Worm (Caenorhabditis elegans) whole organism, early embryonic: ENCODE data around the gene F17C11.26.
A peak's percentile ranks its signal among the peaks of the same experiment; 100 is the strongest.

Experiments
- B0310.2 ChIP-seq: sonication (generic microtip); optimal IDR thresholded peaks from 2 replicates; lab custom pipeline; 2016; ENCODE audit warnings: mild to moderate bottlenecking, missing genetic modification characterization, missing compliant biosample characterization
- F13C5.2 ChIP-seq: sonication (generic microtip); optimal IDR thresholded peaks from 2 replicates; lab custom pipeline; 2017; ENCODE audit warnings: mild to moderate bottlenecking, missing genetic modification characterization, inconsistent platforms, missing compliant biosample characterization
- aly-1 ChIP-seq: sonication (generic microtip); optimal IDR thresholded peaks from 2 replicates; lab custom pipeline; 2016; ENCODE audit warnings: missing genetic modification characterization, missing compliant biosample characterization
- ama-1 ChIP-seq: fragments of 150-350 bp; optimal IDR thresholded peaks from 2 replicates; lab custom pipeline; 2014
- ceh-13 ChIP-seq: fragments of 200-800 bp; sonication (Bioruptor generic); optimal IDR thresholded peaks from 2 replicates; lab custom pipeline; 2018; ENCODE audit warnings: mild to moderate bottlenecking, missing genetic modification characterization, missing compliant biosample characterization
- ceh-36 ChIP-seq: sonication (generic microtip); optimal IDR thresholded peaks from 2 replicates; lab custom pipeline; 2016; ENCODE audit warnings: missing genetic modification characterization, inconsistent platforms, missing compliant biosample characterization
- ets-7 ChIP-seq: sonication (generic microtip); optimal IDR thresholded peaks from 2 replicates; lab custom pipeline; 2016; ENCODE audit warnings: missing genotype, missing genetic modification characterization, missing compliant biosample characterization
- flt-1 ChIP-seq: fragments of 200-800 bp; sonication (Bioruptor generic); IDR thresholded peaks from 2 replicates; pipeline ENCODE4 v1.3.6; 2022; ENCODE audit warnings: missing genetic modification characterization, missing compliant biosample characterization
- hmbx-1 ChIP-seq: sonication (generic microtip); optimal IDR thresholded peaks from 2 replicates; lab custom pipeline; 2016; ENCODE audit warnings: mild to moderate bottlenecking, missing genetic modification characterization, missing compliant biosample characterization
- hmg-4 ChIP-seq: fragments of 200-800 bp; sonication (Bioruptor generic); optimal IDR thresholded peaks from 2 replicates; lab custom pipeline; 2018; ENCODE audit warnings: mild to moderate bottlenecking, missing genetic modification characterization, missing compliant biosample characterization
- hnd-1 ChIP-seq: sonication (generic microtip); optimal IDR thresholded peaks from 2 replicates; lab custom pipeline; 2016; ENCODE audit warnings: missing genetic modification characterization, missing compliant biosample characterization
- pes-1 ChIP-seq: fragments of 200-800 bp; sonication (Bioruptor generic); IDR thresholded peaks from 2 replicates; pipeline ENCODE4 v1.3.6; 2022; ENCODE audit warnings: missing genetic modification reagents, missing genetic modification characterization, missing compliant biosample characterization
- scrt-1 ChIP-seq: fragments of 200-800 bp; sonication (Bioruptor generic); IDR thresholded peaks from 2 replicates; pipeline ENCODE4 v1.3.6; 2022; ENCODE audit warnings: missing genetic modification characterization, missing compliant biosample characterization
- sea-1 ChIP-seq: fragments of 200-800 bp; sonication (Bioruptor generic); conservative IDR thresholded peaks from 2 replicates; pipeline ENCODE4 v1.3.6; 2022; ENCODE audit warnings: missing genetic modification characterization, missing compliant biosample characterization
- tbx-11 ChIP-seq: fragments of 200-800 bp; sonication (Bioruptor generic); IDR thresholded peaks from 2 replicates; pipeline ENCODE4 v1.3.6; 2022; ENCODE audit warnings: missing genetic modification characterization, missing compliant biosample characterization
- tbx-37 ChIP-seq: fragments of 200-800 bp; sonication (Bioruptor generic); conservative IDR thresholded peaks from 2 replicates; pipeline ENCODE4 v1.3.6; 2022; ENCODE audit warnings: missing genetic modification reagents, missing genetic modification characterization, missing compliant biosample characterization
- tra-4 ChIP-seq: sonication (generic microtip); optimal IDR thresholded peaks from 2 replicates; lab custom pipeline; 2017; ENCODE audit warnings: missing genetic modification characterization, missing compliant biosample characterization

The F17C11.26 gene

DNA sequence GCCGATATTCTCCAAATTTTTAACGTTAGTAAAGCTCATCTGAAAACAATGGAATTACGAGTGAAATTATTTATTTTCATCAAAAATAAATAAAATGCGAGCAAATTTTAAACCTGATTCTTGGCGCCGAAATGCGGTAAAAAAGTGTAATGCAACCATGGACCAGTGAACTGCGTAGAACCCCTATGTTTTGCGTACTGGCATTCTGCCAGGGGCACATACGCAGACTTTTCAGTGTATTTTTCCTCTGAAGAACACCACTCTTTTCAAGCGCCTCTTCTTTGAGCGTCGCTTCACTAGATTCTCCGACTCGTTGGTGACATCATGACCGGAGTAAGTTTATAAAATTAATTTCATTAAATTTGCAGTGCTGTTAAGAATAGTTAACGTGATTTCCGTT is 24.3 kb downstream of the F17C11.26 start, which contains the start of the genes ctf-4 and eef-1G:
Gene ctf-4 (minus strand): TSS at position 39 of the 400 bp plus-strand sequence.
Gene eef-1G (plus strand): TSS at position 219 of the 400 bp plus-strand sequence.
- no peak for TF ChIP-seq ceh-13 (GFP tag; lab: Kevin White, UChicago)
- peak; percentile 74 for TF ChIP-seq F13C5.2 (tag; lab: Kevin White, UChicago)

DNA sequence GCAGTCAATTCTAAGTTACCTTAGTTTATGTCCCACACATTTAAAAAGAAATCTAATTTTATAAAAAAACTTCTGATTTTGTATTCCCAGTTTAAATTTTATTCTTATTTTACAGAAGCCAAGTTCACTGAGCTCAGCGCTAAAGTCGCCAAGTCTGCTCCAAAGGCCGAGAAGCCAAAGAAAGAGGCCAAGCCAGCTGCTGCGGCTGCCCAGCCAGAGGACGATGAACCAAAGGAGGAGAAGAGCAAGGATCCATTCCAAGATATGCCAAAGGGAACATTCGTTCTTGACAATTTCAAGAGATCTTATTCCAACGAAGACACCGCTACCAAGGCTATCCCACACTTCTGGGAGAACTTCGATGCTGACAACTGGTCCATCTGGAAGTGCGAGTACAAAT is 25.6 kb downstream of the F17C11.26 start:
- TF ChIP-seq ama-1 (lab: Kevin White, UChicago) (no peak), F13C5.2 (tag; lab: Kevin White, UChicago) (no peak), hmbx-1 (tag; lab: Kevin White, UChicago) (no peak), pes-1 (GFP tag; lab: Robert Waterston, UW) (no peak)

DNA sequence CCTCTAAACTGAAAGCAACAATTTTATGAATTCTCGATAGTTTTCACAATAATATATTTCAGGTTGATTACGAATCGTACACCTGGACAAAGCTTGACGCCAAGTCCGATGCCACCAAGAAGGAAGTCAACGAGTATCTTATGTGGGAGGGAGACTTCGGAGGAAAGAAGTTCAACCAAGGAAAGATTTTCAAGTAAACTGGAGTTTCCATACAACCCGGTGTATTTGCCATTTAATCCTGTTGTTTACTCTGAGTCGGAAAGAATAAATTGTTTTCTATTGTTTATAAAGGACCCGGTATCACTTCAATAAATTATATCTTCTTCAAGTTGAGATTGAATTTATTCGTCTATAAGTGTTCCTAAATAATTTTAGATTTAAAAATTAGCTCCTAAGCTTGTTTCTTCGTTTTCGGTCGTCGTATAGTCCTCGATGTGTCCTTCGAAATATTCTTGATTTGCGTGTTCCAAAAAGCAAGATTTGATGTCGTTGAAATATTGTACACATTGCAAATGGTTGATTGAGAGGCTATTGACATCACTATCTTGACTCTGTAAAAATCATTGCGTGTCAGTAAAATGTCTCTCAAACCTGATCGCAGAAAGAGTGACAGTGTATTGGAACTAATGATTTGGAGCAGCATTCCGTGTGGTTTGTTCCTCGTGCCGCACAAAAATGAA is 26.5 kb downstream of the F17C11.26 start:
- TF ChIP-seq ama-1 (lab: Kevin White, UChicago) = no peak

DNA sequence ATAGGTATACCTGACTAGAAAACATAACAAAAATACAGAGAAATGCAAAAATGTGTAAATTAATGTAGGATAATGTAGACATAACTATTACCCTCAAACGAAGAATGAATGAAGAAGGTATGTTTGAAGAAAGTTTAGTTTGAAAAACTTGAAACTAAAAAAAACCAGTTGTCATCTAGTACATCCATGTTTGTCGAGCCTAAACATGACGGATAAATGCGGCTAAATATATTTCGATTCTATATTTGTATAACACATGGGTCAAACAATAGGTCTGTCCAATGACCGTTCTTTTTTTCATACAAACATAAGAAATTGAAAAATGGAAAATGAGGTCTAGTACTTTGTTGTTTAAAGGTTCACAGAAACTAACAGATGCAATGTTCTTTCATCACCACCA is 28.8 kb downstream of the F17C11.26 start, which contains the start of gene F17C11.22:
Gene F17C11.22 (minus strand): TSS at position 101 of the 400 bp plus-strand sequence.
- no peak for TF ChIP-seq scrt-1 (GFP tag; lab: Robert Waterston, UW)
- no peak for TF ChIP-seq ama-1 (lab: Kevin White, UChicago)
- TF ChIP-seq ceh-36 = no peak
- TF ChIP-seq hnd-1 (tag; lab: Kevin White, UChicago) = no peak
- no peak for TF ChIP-seq hmg-4
- no peak for TF ChIP-seq ets-7
- no peak for TF ChIP-seq ceh-13 (GFP tag; lab: Kevin White, UChicago)
- TF ChIP-seq B0310.2 = no peak
- TF ChIP-seq tra-4 = no peak
- TF ChIP-seq tbx-11 (GFP tag; lab: Robert Waterston, UW) = no peak
- TF ChIP-seq flt-1 (GFP tag; lab: Robert Waterston, UW) = no peak

DNA sequence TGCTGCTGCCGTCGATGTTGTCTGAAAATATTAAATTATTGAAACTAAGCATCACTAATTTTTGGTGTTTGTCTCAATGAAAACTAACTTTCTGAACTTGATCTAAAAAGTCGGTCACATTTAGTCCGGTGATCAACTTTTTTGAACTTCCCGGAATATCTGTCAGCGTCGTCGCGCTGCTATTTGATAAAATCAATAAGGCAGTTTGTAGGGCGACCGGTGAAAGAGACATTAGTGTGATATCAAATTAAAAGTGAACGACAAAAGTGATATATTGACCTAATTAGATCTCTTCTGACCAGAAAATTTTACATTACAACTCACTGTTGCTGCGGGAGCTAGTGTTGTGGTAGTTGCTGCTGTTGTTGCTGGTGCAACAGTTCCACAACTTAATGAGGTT is 29.7 kb downstream of the F17C11.26 start:
- TF ChIP-seq tbx-11 (GFP tag; lab: Robert Waterston, UW) (no peak), aly-1 (tag; lab: Kevin White, UChicago) (no peak), tra-4 (no peak), pes-1 (GFP tag; lab: Robert Waterston, UW) (no peak), ceh-13 (GFP tag; lab: Kevin White, UChicago) (no peak), hmbx-1 (tag; lab: Kevin White, UChicago) (no peak), B0310.2 (no peak), scrt-1 (GFP tag; lab: Robert Waterston, UW) (no peak), hmg-4 (no peak), ceh-36 (no peak), ets-7 (no peak), ama-1 (lab: Kevin White, UChicago) (no peak), tbx-37 (no peak), F13C5.2 (tag; lab: Kevin White, UChicago) (no peak), flt-1 (GFP tag; lab: Robert Waterston, UW) (no peak)

DNA sequence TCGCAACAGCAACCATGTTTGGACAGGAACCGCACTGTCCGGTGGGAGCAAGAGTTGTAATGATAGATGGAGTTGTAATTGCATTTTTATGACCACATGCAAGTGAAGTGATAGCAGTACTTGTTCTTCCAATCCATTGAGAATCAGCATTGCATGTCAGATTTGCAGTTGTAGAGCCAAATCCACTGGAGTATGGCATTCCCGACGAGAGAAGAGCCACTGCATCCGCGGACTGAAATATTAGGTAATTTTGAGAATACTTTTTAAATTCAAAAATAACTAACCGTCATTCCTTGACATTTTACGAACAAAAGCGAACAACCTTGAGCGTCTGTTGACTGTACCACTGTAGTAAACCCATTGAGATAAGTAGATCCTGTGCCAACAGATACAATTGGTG is 33.8 kb downstream of the F17C11.26 start:
- TF ChIP-seq tbx-37 (no peak), hnd-1 (tag; lab: Kevin White, UChicago) (no peak), F13C5.2 (tag; lab: Kevin White, UChicago) (no peak), B0310.2 (no peak), ets-7 (no peak), sea-1 (GFP tag; lab: Robert Waterston, UW) (no peak), ama-1 (lab: Kevin White, UChicago) (no peak), aly-1 (tag; lab: Kevin White, UChicago) (no peak), tra-4 (no peak), tbx-11 (GFP tag; lab: Robert Waterston, UW) (no peak), pes-1 (GFP tag; lab: Robert Waterston, UW) (no peak), ceh-13 (GFP tag; lab: Kevin White, UChicago) (no peak), flt-1 (GFP tag; lab: Robert Waterston, UW) (no peak)

DNA sequence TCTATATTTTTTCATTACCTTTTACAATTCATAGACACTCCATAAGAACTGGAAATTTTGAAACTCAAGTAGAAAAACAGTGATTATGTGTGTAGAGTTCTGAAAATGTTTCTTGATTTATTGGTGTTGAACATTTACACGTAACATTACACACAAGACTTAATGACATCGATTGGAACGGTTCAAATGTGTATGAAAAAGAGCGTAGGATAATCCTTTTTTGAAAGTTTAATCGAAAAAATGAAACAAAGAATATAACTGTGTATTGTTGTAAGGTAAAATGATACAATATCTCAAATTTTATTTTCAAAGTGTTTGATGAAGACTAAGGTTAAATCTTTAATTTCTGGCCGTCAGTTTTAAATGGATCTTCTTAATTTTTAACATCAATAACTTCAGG is 39.9 kb downstream of the F17C11.26 start, which contains the start of gene fig-1:
Gene fig-1 (minus strand): TSS at position 101 of the 400 bp plus-strand sequence.
- TF ChIP-seq hnd-1 (tag; lab: Kevin White, UChicago) (no peak), F13C5.2 (tag; lab: Kevin White, UChicago) (no peak), tbx-11 (GFP tag; lab: Robert Waterston, UW) (no peak), ceh-13 (GFP tag; lab: Kevin White, UChicago) (no peak)

DNA sequence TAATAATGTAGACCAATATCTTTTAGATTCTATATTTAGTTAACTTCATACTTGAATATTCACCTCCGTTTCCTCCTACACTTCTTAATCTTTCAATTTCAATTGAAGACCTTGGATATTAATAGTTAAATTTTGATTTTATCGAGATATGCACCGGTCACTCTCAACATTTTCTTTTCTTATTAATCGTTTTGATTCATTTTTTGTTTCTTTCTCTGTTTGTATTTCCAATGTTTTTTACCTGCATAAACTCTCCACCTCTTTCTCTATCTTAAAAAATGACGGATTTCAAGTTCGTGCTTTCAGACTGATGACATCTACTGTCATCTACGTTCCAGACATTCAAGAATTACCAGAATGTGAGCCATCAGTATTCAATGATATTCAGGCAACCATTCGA is 50.5 kb downstream of the F17C11.26 start, which contains the start of gene frpr-9:
Gene frpr-9 (plus strand): TSS at position 301 of the 400 bp plus-strand sequence.
- TF ChIP-seq F13C5.2 (tag; lab: Kevin White, UChicago) (no peak), pes-1 (GFP tag; lab: Robert Waterston, UW) (no peak), hnd-1 (tag; lab: Kevin White, UChicago) (no peak), aly-1 (tag; lab: Kevin White, UChicago) (no peak), B0310.2 (no peak), flt-1 (GFP tag; lab: Robert Waterston, UW) (no peak), tbx-37 (no peak), ets-7 (no peak), ceh-13 (GFP tag; lab: Kevin White, UChicago) (no peak), scrt-1 (GFP tag; lab: Robert Waterston, UW) (no peak), hmg-4 (no peak), ceh-36 (no peak), sea-1 (GFP tag; lab: Robert Waterston, UW) (no peak), tbx-11 (GFP tag; lab: Robert Waterston, UW) (no peak), hmbx-1 (tag; lab: Kevin White, UChicago) (no peak), tra-4 (no peak), ama-1 (lab: Kevin White, UChicago) (no peak)
